Fruit fly (Drosophila melanogaster) whole organism, pupa: ENCODE data around the gene CG4017.

Experiments used
- CG10348 ChIP-seq: fragments of 200-800 bp; sonication (Bioruptor generic); IDR thresholded peaks from 2 replicates; pipeline ENCODE4 v1.3.6; 2022; ENCODE audit warnings: missing biosample characterization, missing genetic modification characterization
- CG15710 ChIP-seq: fragments of 200-800 bp; sonication (Bioruptor generic); optimal IDR thresholded peaks from 2 replicates; lab custom pipeline; 2018; ENCODE audit warnings: missing biosample characterization, mild to moderate bottlenecking, missing genetic modification characterization, moderate library complexity
- CG32121 ChIP-seq: fragments of 200-800 bp; sonication (Bioruptor generic); IDR thresholded peaks from 2 replicates; pipeline ENCODE4 v1.3.6; 2022; ENCODE audit warnings: missing biosample characterization, missing genetic modification characterization
- Pif1A ChIP-seq: fragments of 200-800 bp; sonication (Bioruptor generic); optimal IDR thresholded peaks from 3 replicates; lab custom pipeline; 2016; ENCODE audit warnings: missing biosample characterization, missing genetic modification characterization
- fd96Ca ChIP-seq: fragments of 200-800 bp; sonication (Bioruptor generic); IDR thresholded peaks from 3 replicates; pipeline ENCODE4 v1.3.6; 2022; ENCODE audit warnings: missing biosample characterization, missing genetic modification characterization

DNA sequence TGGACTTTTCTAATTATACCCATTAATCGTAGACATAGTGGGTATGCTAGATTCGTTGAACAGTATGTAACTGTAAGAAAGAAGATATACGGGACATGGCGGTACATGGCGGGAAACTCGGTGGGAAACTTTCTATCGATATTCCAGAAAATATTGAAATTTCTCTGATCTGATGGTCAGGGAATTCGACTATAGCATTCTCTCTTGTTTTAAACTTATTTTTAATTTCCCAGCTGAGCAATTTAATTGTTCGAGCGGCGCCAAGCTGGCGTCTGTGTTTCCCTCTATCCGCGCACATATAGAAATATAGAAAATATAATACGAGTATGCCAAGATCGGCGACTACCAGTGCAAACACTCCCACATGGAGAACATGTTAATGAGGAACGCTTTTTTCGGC, 12.3 kb downstream of the CG4017 start:
- TF ChIP-seq CG32121 (GFP tag; lab: Robert Waterston, UW) (no peak), Pif1A (GFP tag; lab: Kevin White, UChicago) (peak; percentile 20), CG10348 (GFP tag; lab: Robert Waterston, UW) (no peak), fd96Ca (GFP tag; lab: Robert Waterston, UW) (peak; percentile 52; the same call in 2 of the 3 replicates), CG15710 (tag; lab: Kevin White, UChicago) (no peak)
